Worm (Caenorhabditis elegans) whole organism, L2 larva: Measurements from ENCODE around the gene Y50D7A.10.

Experiments
- F13H6.1 ChIP-seq: sonication (generic microtip); optimal IDR thresholded peaks from 2 replicates; lab custom pipeline; 2016; ENCODE audit warnings: missing genetic modification characterization, missing compliant biosample characterization
- aly-2 ChIP-seq: fragments of 150-350 bp; optimal IDR thresholded peaks from 2 replicates; lab custom pipeline; 2014; ENCODE audit warnings: missing biosample characterization, missing genetic modification characterization
- ama-1 ChIP-seq: fragments of 150-350 bp; optimal IDR thresholded peaks from 2 replicates; lab custom pipeline; 2018; ENCODE audit warnings: inconsistent platforms
- elt-1 ChIP-seq: fragments of 150-350 bp; optimal IDR thresholded peaks from 2 replicates; lab custom pipeline; 2014; ENCODE audit warnings: missing biosample characterization, missing genetic modification characterization
- gmeb-1 ChIP-seq: fragments of 150-350 bp; optimal IDR thresholded peaks from 2 replicates; lab custom pipeline; 2014; ENCODE audit warnings: missing biosample characterization, missing genetic modification characterization
- nhr-77 ChIP-seq: fragments of 150-350 bp; optimal IDR thresholded peaks from 2 replicates; lab custom pipeline; 2014; ENCODE audit warnings: missing biosample characterization, missing genetic modification characterization
- skn-1 ChIP-seq: sonication (generic microtip); optimal IDR thresholded peaks from 2 replicates; lab custom pipeline; 2017; ENCODE audit warnings: missing biosample characterization, missing genetic modification characterization
- sma-3 ChIP-seq: sonication (generic microtip); optimal IDR thresholded peaks from 2 replicates; lab custom pipeline; 2016; ENCODE audit warnings: missing genetic modification reagents, missing genetic modification characterization, missing compliant biosample characterization
- unc-39 ChIP-seq: fragments of 150-350 bp; optimal IDR thresholded peaks from 2 replicates; lab custom pipeline; 2014; ENCODE audit warnings: missing biosample characterization, missing genetic modification characterization
- unc-62 ChIP-seq: fragments of 150-350 bp; optimal IDR thresholded peaks from 2 replicates; lab custom pipeline; 2014; ENCODE audit warnings: missing biosample characterization, missing genetic modification reagents, missing genetic modification characterization
- zag-1 ChIP-seq: fragments of 150-350 bp; optimal IDR thresholded peaks from 2 replicates; lab custom pipeline; 2014; ENCODE audit warnings: missing biosample characterization, missing genetic modification characterization
- ztf-11 ChIP-seq: sonication (generic microtip); optimal IDR thresholded peaks from 2 replicates; lab custom pipeline; 2017; ENCODE audit warnings: missing biosample characterization, missing genetic modification characterization

ce11 chrIII:349511-350165 is 34.4 kb downstream of the Y50D7A.10 start:
- TF ChIP-seq elt-1, result no peak
- TF ChIP-seq nhr-77 (tag; lab: Kevin White, UChicago), result no peak
- TF ChIP-seq ztf-11 (tag; lab: Kevin White, UChicago), result no peak
- peak; percentile 96 for TF ChIP-seq F13H6.1 (tag; lab: Kevin White, UChicago)
- TF ChIP-seq ama-1, result peak; percentile 97
- TF ChIP-seq gmeb-1 (tag; lab: Kevin White, UChicago), result peak; percentile 69
- TF ChIP-seq aly-2 (tag; lab: Kevin White, UChicago), result no peak
- no peak for TF ChIP-seq skn-1 (tag; lab: Kevin White, UChicago)
- TF ChIP-seq unc-62 (GFP tag; lab: Kevin White, UChicago), result peak; percentile 81
- peak; percentile 93 for TF ChIP-seq sma-3 (GFP tag; lab: Kevin White, UChicago)
- TF ChIP-seq zag-1, result peak; percentile 84
- no peak for TF ChIP-seq unc-39 (tag; lab: Kevin White, UChicago)
